Fruit fly (Drosophila melanogaster) whole organism: ENCODE results near the gene Cyp28d2.

Experiments
- CG8478 ChIP-seq: fragments of >200 bp; optimal IDR thresholded peaks from 2 replicates; lab custom pipeline; 2018; ENCODE audit warnings: inconsistent platforms
- Dll ChIP-seq: fragments of >200 bp; optimal IDR thresholded peaks from 2 replicates; lab custom pipeline; 2017
- EcR ChIP-seq, 2 experiments: fragments of >200 bp; optimal IDR thresholded peaks; 2 replicates each; lab custom pipeline; 2017; ENCODE audit warnings: missing biosample characterization in 2 of 2, missing genetic modification characterization in 2 of 2, missing genetic modification reagents in 2 of 2
- pan ChIP-seq: fragments of >200 bp; optimal IDR thresholded peaks from 2 replicates; lab custom pipeline; 2017
- psq ChIP-seq: fragments of >200 bp; optimal IDR thresholded peaks from 2 replicates; lab custom pipeline; 2017
- usp ChIP-seq: fragments of >200 bp; optimal IDR thresholded peaks from 2 replicates; lab custom pipeline; 2017; ENCODE audit warnings: missing biosample characterization, missing genetic modification characterization, mixed read lengths

Cyp28d2 gene

DNA sequence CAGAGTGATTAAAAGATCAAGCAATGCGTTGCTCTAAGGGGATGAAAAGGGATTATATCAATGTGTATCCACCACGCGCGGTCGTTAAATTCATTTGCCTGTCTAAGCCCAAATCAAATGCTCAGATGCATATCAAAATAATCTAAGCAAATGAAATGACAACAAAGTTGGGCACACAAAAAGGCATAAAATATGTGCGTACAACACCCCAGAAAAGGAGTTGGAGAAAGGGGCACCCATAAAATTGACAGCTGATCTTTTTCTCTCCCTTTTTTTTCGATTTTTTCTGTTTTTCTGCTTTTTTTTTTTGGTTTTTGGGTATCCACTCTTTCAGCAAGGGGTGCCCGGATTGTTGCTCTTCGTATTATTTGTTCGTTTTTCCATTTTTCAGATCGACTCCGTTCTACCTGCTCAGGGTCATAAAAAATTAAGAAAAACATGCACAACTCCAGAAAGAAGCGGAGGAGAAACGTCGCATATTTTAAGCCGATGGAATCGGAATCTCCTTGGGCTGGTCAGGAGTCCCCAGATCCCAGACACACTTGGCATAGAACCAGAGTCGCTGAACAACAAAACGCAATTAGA is 27.7 kb downstream of the Cyp28d2 start:
- no peak for TF ChIP-seq usp
- no peak for TF ChIP-seq Dll (lab: Kevin White, UChicago)

DNA sequence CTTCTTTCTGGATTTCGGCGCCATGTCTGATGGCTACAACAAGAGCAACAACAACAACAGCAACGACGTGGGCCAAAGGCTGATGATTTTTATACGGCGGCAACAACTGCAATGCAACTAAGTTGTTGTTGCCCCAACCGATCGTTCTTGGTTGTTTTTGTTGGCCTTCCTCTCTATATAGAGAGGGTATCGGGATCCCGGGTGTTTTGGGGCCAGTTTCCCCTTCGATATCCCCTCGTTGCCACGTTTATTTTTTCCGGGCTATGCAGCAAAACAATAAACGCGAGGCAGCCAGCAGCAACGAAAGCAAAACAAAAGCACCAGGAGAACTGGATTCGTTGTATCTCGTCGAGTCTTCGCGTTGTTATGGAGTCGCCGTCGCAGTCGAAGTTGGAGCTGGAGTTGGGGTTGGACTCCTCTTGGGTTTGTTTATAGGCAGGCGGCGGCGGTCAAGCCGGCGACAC is 29.3 kb downstream of the Cyp28d2 start:
- TF ChIP-seq EcR (GFP tag; optimal IDR thresholded peaks at IDR 0.05; lab: Kevin White, UChicago) (no peak), CG8478 (no peak), Dll (lab: Kevin White, UChicago) (no peak), psq (no peak), pan (lab: Kevin White, UChicago) (no peak), usp (no peak)

DNA sequence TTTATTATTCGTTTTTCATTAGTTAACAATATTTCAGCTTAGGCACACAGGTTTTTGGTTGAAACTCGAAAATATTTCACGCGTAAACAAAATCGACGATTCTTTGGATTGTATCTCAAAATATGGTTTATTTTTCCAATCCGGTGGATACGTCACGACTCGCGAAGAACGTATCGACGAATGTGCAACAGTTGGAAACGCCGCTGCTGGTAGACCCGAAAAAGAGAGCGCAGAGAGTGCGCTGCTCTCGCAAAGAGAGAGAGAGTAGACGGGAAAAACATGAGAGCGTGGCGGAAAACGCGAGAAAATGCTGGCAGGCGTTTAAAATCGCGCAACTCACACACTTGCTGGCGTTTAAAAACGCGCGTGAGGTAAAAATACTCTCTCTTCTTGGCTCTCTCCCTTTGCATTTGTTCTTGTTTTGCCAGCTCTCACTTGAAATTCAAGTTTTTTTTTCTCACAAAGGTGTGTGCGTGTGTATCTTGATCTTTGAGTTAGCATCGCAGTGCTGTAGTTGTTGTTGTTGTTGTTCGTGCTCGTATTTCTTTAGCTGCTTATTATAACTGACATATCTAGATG is 30.2 kb downstream of the Cyp28d2 start:
- TF ChIP-seq psq (no peak), Dll (lab: Kevin White, UChicago) (peak; percentile 99)

DNA sequence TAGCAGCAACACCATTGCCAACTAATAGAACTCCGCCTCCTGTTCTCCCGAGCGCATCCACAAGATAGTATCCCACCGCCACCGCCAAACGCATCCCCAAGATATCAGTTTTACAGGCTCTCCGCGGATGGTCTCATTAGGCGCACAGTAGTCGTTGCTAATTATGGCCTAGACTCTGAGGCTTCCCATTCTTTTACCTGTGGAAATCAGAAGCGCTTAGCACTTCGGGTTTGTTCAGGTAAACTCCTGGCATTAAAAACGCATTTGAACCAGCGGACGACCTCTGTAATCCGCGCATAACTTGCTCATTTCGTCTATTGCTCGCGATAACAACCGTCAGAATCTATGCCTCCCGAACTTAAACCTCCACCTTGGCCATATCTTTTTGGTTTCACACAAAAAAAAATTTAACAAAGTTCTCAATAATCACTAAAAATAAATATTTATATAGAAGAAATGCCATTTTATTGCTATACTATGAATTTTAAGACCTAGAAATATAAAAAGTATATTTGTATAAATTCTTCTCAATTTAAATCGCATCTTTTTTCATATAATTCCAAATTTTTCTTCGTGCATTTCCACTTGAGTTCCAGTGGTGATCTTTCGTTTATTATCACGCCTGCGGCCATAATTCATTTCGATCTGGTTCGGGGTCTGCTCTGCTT is 31.0 kb downstream of the Cyp28d2 start:
- TF ChIP-seq EcR (GFP tag; optimal IDR thresholded peaks at IDR 0.05; lab: Kevin White, UChicago) (no peak), Dll (lab: Kevin White, UChicago) (no peak), pan (lab: Kevin White, UChicago) (no peak), psq (no peak), usp (no peak), CG8478 (no peak)

DNA sequence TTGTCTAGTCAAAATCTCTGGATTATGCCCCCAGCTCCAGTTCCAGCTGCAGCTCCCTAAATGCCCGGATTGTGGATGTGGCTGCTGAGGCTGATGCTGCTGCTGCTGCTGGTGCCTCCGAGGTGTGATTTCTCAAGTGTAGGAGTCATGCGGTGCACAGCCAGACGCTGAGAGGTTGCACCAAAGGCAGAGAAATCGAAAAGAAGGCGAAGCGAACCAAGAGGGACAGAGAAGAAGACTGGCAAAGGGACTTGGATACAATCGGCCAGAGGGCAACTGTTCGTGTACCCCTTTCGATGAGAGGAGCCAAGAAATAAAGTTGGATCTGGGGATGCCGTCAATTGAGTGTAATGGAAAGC is 31.5 kb downstream of the Cyp28d2 start:
- no peak for TF ChIP-seq usp
- TF ChIP-seq EcR (GFP tag; optimal IDR thresholded peaks at IDR 0.05; lab: Kevin White, UChicago): no peak
- TF ChIP-seq CG8478: no peak
- no peak for TF ChIP-seq psq
- TF ChIP-seq pan (lab: Kevin White, UChicago): no peak
- no peak for TF ChIP-seq Dll (lab: Kevin White, UChicago)

DNA sequence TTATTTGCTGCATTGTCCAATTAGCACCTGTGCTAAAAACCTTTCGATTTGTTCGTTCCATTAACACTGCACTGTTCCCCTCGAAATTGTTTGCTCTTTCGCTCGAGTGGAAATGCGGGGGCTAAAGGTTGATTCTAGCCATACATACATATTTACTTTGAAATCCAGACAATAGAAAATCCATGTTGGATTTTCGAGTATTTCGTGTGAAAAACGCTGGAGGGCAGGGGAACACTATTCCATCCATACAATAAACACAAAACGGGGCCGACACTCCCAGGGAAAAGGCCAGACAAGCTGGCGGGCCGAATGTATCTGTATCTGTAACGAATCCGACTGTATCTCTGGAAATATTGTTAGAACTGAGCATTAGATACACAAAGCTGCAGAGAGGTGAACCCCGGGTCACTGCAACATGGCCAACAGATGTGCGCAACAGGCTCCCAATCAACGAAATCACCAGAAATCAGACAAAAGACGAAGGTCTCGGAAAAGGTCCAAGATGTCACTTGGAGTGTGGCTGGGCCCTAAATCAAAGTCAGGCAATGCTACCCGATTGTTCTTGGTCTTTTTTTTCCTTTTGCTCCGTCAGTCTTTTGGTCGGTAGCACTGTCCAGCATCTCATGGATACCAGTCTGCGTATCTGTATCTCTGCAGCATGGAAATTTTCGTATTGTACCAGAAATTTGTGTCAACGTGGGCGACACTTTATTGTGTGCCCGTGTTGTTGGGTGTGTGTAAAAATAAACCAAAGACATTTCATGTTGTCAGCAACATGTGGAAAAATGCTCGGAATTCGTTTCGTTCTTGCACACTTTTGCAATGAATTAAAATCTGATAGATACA is 32.6 kb downstream of the Cyp28d2 start:
- TF ChIP-seq pan (lab: Kevin White, UChicago) (no peak), EcR (GFP tag; optimal IDR thresholded peaks at IDR 0.05; lab: Kevin White, UChicago) (no peak), CG8478 (no peak), Dll (lab: Kevin White, UChicago) (no peak)

DNA sequence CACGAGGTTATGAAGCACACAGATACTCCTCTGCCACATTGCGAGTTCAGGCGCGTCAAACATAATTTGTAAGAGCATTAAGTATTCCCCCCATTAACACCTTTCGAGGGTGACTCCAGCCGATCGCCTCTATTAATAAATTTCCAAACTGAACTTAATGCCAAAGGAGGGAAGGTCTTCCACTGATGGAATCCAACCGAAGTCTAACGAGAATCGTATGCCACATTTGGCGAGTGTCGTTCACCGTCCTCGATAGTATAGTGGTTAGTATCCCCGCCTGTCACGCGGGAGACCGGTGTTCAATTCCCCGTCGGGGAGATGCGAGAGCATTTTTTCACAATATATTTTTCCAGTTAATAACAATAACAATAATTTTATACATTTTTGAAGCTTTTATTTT is 33.5 kb downstream of the Cyp28d2 start:
- TF ChIP-seq Dll (lab: Kevin White, UChicago): no peak
- TF ChIP-seq CG8478: no peak
- no peak for TF ChIP-seq psq
- no peak for TF ChIP-seq EcR (GFP tag; optimal IDR thresholded peaks at IDR 0.05; lab: Kevin White, UChicago)
- TF ChIP-seq usp: no peak
- no peak for TF ChIP-seq pan (lab: Kevin White, UChicago)

DNA sequence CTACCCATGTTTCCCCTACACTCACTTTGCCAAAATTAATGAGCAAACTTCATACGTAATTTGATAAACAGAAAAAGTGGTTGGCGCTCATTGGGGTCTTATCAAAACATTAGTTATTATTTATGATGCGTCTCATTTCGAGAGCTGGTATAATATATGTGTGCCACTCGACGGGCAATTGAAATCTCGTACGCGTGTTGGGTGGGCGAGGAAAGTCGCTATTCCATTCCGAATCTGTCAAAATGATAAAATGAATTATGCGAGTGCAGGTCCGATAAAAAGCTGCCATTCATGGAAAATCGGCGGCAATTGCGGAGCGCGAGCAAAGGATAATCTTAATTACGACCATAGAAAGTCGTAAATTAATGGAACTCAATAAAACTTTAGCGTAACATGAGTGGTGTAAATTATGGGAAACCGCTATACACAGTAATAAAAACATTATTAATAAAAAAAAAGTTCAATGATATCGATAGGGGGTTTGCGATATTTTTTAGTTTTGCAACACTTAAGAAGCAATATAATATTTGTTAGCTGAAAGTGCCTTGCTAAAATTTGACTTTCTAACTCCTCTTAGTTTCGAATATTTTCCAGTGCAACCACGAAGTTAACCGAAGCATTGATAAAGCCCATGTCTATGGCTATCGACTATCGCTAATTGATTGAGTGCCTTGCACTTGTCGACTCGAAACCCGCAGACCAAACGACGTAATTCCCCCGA is 35.3 kb downstream of the Cyp28d2 start:
- no peak for TF ChIP-seq EcR (GFP tag; optimal IDR thresholded peaks at IDR 0.05; lab: Kevin White, UChicago)
- no peak for TF ChIP-seq pan (lab: Kevin White, UChicago)
- TF ChIP-seq CG8478: no peak
- no peak for TF ChIP-seq psq
- no peak for TF ChIP-seq usp
- no peak for TF ChIP-seq Dll (lab: Kevin White, UChicago)

DNA sequence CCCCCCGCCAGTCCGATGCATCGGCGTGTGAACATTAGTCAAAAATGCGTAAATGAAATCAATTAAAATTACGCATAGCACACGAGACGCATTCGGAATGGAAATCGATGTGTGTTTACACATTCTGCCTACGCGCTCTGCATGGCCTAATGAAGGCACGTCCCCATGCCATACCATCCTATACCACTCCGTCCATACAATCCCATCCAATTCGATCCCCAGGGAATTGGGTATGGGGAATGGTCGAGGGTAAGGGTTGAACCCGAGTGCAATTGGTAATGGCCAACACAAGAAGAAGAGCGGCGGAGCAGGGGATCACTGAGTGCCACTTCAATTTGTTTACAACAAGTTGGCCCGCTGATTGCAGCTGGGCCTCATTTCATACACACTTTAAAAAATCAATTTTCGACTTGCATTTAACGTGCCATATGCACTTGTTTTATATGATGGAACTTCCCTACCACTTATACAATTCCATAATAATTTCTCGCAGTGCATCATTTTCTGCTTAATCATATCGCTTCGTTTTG is 38.4 kb downstream of the Cyp28d2 start:
- no peak for TF ChIP-seq psq
- TF ChIP-seq pan (lab: Kevin White, UChicago): no peak
- no peak for TF ChIP-seq CG8478
- no peak for TF ChIP-seq Dll (lab: Kevin White, UChicago)
- TF ChIP-seq usp: no peak
- TF ChIP-seq EcR (GFP tag; optimal IDR thresholded peaks at IDR 0.05; lab: Kevin White, UChicago): no peak

DNA sequence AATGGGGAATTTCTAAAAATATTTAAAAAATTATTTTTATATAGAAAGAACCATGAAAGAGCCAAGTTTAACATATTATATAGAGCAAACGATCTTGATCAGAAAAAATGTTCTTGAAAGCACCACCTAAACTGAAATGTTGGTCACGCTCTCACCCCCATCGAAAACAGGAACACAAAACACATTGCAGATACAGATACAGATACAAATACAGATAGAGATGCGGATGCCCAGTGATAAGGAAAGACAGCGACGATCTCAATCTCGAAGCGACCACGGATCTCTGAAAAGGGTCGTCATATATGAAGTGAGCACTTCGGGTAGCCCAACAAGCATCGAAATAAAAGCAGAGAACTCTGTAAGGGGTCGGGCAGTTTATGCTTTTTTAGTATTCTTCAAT is 40.3 kb downstream of the Cyp28d2 start:
- no peak for TF ChIP-seq pan (lab: Kevin White, UChicago)
- no peak for TF ChIP-seq Dll (lab: Kevin White, UChicago)
- no peak for TF ChIP-seq psq
- no peak for TF ChIP-seq EcR (GFP tag; optimal IDR thresholded peaks at IDR 0.05; lab: Kevin White, UChicago)
- TF ChIP-seq CG8478: no peak
- no peak for TF ChIP-seq usp

DNA sequence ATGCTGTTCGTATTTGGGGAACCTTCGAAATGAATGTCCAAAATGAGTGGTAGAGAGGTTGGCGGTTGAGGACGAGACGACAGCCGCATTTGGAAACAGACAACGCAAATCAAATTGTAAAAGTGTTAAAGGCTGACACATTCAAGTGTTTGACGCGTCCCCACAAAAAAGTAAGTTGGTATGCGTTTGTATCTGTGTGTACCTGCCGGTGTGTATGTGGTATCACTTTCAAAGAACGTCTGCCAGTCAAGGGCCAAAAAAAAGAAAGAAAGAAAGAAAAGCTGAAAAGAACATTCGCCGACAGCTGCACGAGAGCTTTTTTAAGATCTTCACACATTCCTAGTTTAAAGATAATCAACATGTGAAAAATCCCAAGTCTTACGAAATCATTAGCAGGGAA is 40.7 kb downstream of the Cyp28d2 start:
- no peak for TF ChIP-seq psq
- TF ChIP-seq usp: no peak
- no peak for TF ChIP-seq CG8478
- TF ChIP-seq Dll (lab: Kevin White, UChicago): no peak
- no peak for TF ChIP-seq EcR (GFP tag; optimal IDR thresholded peaks at IDR 0.05; lab: Kevin White, UChicago)
- no peak for TF ChIP-seq pan (lab: Kevin White, UChicago)

DNA sequence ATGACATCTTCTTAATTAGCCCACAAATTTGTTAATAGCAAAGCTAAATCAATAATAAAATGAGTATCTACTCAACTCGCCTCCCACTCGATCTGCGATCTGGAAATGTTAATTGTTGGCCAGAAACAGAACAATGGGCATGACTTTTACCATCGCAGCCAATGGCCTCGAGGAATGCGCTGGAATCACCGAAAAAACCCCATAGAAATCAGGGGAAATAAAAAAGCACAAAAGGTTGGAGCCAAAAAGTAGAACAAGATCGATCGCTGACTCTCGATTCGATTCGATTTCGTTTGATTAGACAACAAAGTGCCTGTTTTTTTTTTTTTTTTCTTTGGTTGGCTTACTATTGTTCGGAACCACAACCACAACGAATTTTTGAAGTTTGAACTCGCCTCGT is 41.5 kb downstream of the Cyp28d2 start:
- TF ChIP-seq usp: no peak
- TF ChIP-seq psq: no peak
- TF ChIP-seq EcR (GFP tag; optimal IDR thresholded peaks at IDR 0.05; lab: Kevin White, UChicago): no peak
- TF ChIP-seq pan (lab: Kevin White, UChicago): no peak
- no peak for TF ChIP-seq CG8478
- TF ChIP-seq Dll (lab: Kevin White, UChicago): no peak
